Worm (Caenorhabditis elegans) whole organism, young adult: Measurements from ENCODE around the gene pho-10.
A peak's percentile ranks its signal among the peaks of the same experiment; 100 is the strongest.

Source experiments
- B0019.2 ChIP-seq: fragments of 200-800 bp; sonication (Bioruptor generic); conservative IDR thresholded peaks from 2 replicates; pipeline ENCODE4 v1.3.6; 2022; ENCODE audit warnings: missing genetic modification reagents, missing genetic modification characterization, missing compliant biosample characterization
- B0336.3 ChIP-seq: fragments of 200-800 bp; sonication (Bioruptor generic); IDR thresholded peaks from 2 replicates; pipeline ENCODE4 v1.3.6; 2022; ENCODE audit warnings: missing genetic modification characterization, missing compliant biosample characterization
- F10E7.11 ChIP-seq: sonication (generic microtip); optimal IDR thresholded peaks from 2 replicates; lab custom pipeline; 2017; ENCODE audit warnings: mild to moderate bottlenecking, missing genetic modification characterization, moderate library complexity, missing compliant biosample characterization
- F37B4.10 ChIP-seq: fragments of 200-800 bp; sonication (Bioruptor generic); IDR thresholded peaks from 2 replicates; pipeline ENCODE4 v1.3.6; 2022; ENCODE audit warnings: missing genetic modification characterization, missing compliant biosample characterization
- F49E8.2 ChIP-seq: sonication (generic microtip); optimal IDR thresholded peaks from 3 replicates; lab custom pipeline; 2017; ENCODE audit warnings: missing genetic modification characterization, mild to moderate bottlenecking, missing compliant biosample characterization, antibody characterized with exemption, moderate library complexity; ENCODE audit not compliant: insufficient read depth
- F57A8.1 ChIP-seq: fragments of 200-800 bp; sonication (Bioruptor generic); optimal IDR thresholded peaks from 2 replicates; lab custom pipeline; 2018; ENCODE audit warnings: mild to moderate bottlenecking, missing genetic modification characterization, moderate library complexity, missing compliant biosample characterization
- K11D2.4 ChIP-seq: fragments of 200-800 bp; sonication (Bioruptor generic); IDR thresholded peaks from 2 replicates; pipeline ENCODE4 v1.3.6; 2022; ENCODE audit warnings: missing genetic modification reagents, missing genetic modification characterization, missing compliant biosample characterization
- Y56A3A.18 ChIP-seq: fragments of 200-800 bp; sonication (Bioruptor generic); IDR thresholded peaks from 2 replicates; pipeline ENCODE4 v1.3.6; 2022; ENCODE audit warnings: missing genetic modification reagents, missing genetic modification characterization, missing compliant biosample characterization
- aptf-2 ChIP-seq: fragments of 200-800 bp; sonication (Bioruptor generic); conservative IDR thresholded peaks from 2 replicates; pipeline ENCODE4 v1.3.6; 2022; ENCODE audit warnings: missing genetic modification reagents, missing genetic modification characterization, missing compliant biosample characterization
- aptf-3 ChIP-seq: fragments of 200-800 bp; sonication (Bioruptor generic); IDR thresholded peaks from 2 replicates; pipeline ENCODE4 v1.3.6; 2022; ENCODE audit warnings: missing genetic modification characterization, missing compliant biosample characterization
- attf-3 ChIP-seq: fragments of 200-800 bp; sonication (Bioruptor generic); conservative IDR thresholded peaks from 2 replicates; pipeline ENCODE4 v1.3.6; 2022; ENCODE audit warnings: missing genetic modification reagents, missing genetic modification characterization, missing compliant biosample characterization
- attf-5 ChIP-seq: fragments of 200-800 bp; sonication (Bioruptor generic); optimal IDR thresholded peaks from 2 replicates; lab custom pipeline; 2018; ENCODE audit warnings: mild to moderate bottlenecking, missing genetic modification characterization, missing compliant biosample characterization
- ceh-27 ChIP-seq: fragments of 200-800 bp; sonication (Bioruptor generic); optimal IDR thresholded peaks from 2 replicates; lab custom pipeline; 2018; ENCODE audit warnings: mild to moderate bottlenecking, missing genetic modification characterization, moderate library complexity, missing compliant biosample characterization
- dox-1 ChIP-seq: fragments of 200-800 bp; sonication (Bioruptor generic); IDR thresholded peaks from 2 replicates; pipeline ENCODE4 v1.3.6; 2022; ENCODE audit warnings: missing genetic modification reagents, missing genetic modification characterization, missing compliant biosample characterization
- egl-18 ChIP-seq: fragments of 200-800 bp; sonication (Bioruptor generic); IDR thresholded peaks from 2 replicates; pipeline ENCODE4 v1.3.6; 2022; ENCODE audit warnings: missing genetic modification reagents, missing genetic modification characterization, missing compliant biosample characterization
- ekl-4 ChIP-seq: fragments of 200-800 bp; sonication (Bioruptor generic); IDR thresholded peaks from 2 replicates; pipeline ENCODE4 v1.3.6; 2022; ENCODE audit warnings: missing genetic modification reagents, missing genetic modification characterization, missing compliant biosample characterization
- him-1 ChIP-seq: sonication (generic microtip); optimal IDR thresholded peaks from 2 replicates; lab custom pipeline; 2016; ENCODE audit warnings: missing genotype, missing genetic modification reagents, missing genetic modification characterization, missing compliant biosample characterization
- hmg-1.2 ChIP-seq: fragments of 200-800 bp; sonication (Bioruptor generic); IDR thresholded peaks from 2 replicates; pipeline ENCODE4 v1.3.6; 2022; ENCODE audit warnings: missing genetic modification reagents, missing genetic modification characterization, missing compliant biosample characterization
- hrde-1 ChIP-seq: sonication (generic microtip); optimal IDR thresholded peaks from 2 replicates; lab custom pipeline; 2016; ENCODE audit warnings: missing genetic modification characterization, mild to moderate bottlenecking, missing compliant biosample characterization, moderate library complexity, missing genotype, missing genetic modification reagents, borderline replicate concordance
- lir-1 ChIP-seq: fragments of 200-800 bp; sonication (Bioruptor generic); conservative IDR thresholded peaks from 2 replicates; pipeline ENCODE4 v1.3.6; 2022; ENCODE audit warnings: missing genetic modification reagents, missing genetic modification characterization, missing compliant biosample characterization
- madf-10 ChIP-seq: sonication (generic microtip); optimal IDR thresholded peaks from 2 replicates; lab custom pipeline; 2016; ENCODE audit warnings: mild to moderate bottlenecking, missing genetic modification characterization, missing compliant biosample characterization
- madf-3 ChIP-seq: fragments of 200-800 bp; sonication (Bioruptor generic); IDR thresholded peaks from 2 replicates; pipeline ENCODE4 v1.3.6; 2022; ENCODE audit warnings: missing genetic modification reagents, missing genetic modification characterization, missing compliant biosample characterization
- madf-6 ChIP-seq: fragments of 200-800 bp; sonication (Bioruptor generic); IDR thresholded peaks from 2 replicates; pipeline ENCODE4 v1.3.6; 2022; ENCODE audit warnings: missing genetic modification reagents, missing genetic modification characterization, missing compliant biosample characterization
- mcd-1 ChIP-seq: fragments of 200-800 bp; sonication (Bioruptor generic); IDR thresholded peaks from 2 replicates; pipeline ENCODE4 v1.3.6; 2022; ENCODE audit warnings: missing genetic modification reagents, missing genetic modification characterization, missing compliant biosample characterization
- nfya-2 ChIP-seq: fragments of 200-800 bp; sonication (Bioruptor generic); IDR thresholded peaks from 2 replicates; pipeline ENCODE4 v1.3.6; 2022; ENCODE audit warnings: missing genetic modification reagents, missing genetic modification characterization, missing compliant biosample characterization
- nhr-120 ChIP-seq: fragments of 200-800 bp; sonication (Bioruptor generic); IDR thresholded peaks from 2 replicates; pipeline ENCODE4 v1.3.6; 2022; ENCODE audit warnings: missing genetic modification characterization, missing compliant biosample characterization
- nhr-179 ChIP-seq: sonication (generic microtip); optimal IDR thresholded peaks from 2 replicates; lab custom pipeline; 2016; ENCODE audit warnings: mild to moderate bottlenecking, missing genetic modification characterization, missing compliant biosample characterization
- nhr-90 ChIP-seq: sonication (generic microtip); optimal IDR thresholded peaks from 2 replicates; lab custom pipeline; 2016; ENCODE audit warnings: missing genotype, mild to moderate bottlenecking, missing genetic modification characterization, missing compliant biosample characterization
- rcor-1 ChIP-seq: fragments of 200-800 bp; sonication (Bioruptor generic); IDR thresholded peaks from 2 replicates; pipeline ENCODE4 v1.3.6; 2022; ENCODE audit warnings: missing genetic modification reagents, missing genetic modification characterization, missing compliant biosample characterization
- snpc-3.4 ChIP-seq: sonication (generic microtip); optimal IDR thresholded peaks from 2 replicates; lab custom pipeline; 2017; ENCODE audit warnings: missing genetic modification characterization, mild to moderate bottlenecking, missing compliant biosample characterization, antibody characterized with exemption, moderate library complexity, missing genotype, missing genetic modification reagents
- sptf-2 ChIP-seq: fragments of 200-800 bp; sonication (Bioruptor generic); optimal IDR thresholded peaks from 2 replicates; lab custom pipeline; 2018; ENCODE audit warnings: mild to moderate bottlenecking, missing genetic modification characterization, missing compliant biosample characterization
- tbp1 ChIP-seq: fragments of 200-800 bp; sonication (Bioruptor generic); optimal IDR thresholded peaks from 2 replicates; lab custom pipeline; 2018; ENCODE audit warnings: mild to moderate bottlenecking, missing genetic modification characterization, missing compliant biosample characterization
- unc-130 ChIP-seq: sonication (generic microtip); optimal IDR thresholded peaks from 2 replicates; lab custom pipeline; 2016; ENCODE audit warnings: missing genetic modification reagents, missing genetic modification characterization, missing compliant biosample characterization
- ztf-22 ChIP-seq: fragments of 200-800 bp; sonication (Bioruptor generic); optimal IDR thresholded peaks from 2 replicates; lab custom pipeline; 2018; ENCODE audit warnings: mild to moderate bottlenecking, missing genetic modification characterization, moderate library complexity, missing compliant biosample characterization
- ztf-6 ChIP-seq: fragments of 200-800 bp; sonication (Bioruptor generic); IDR thresholded peaks from 2 replicates; pipeline ENCODE4 v1.3.6; 2022; ENCODE audit warnings: missing genetic modification reagents, missing genetic modification characterization, missing compliant biosample characterization

The pho-10 gene

DNA sequence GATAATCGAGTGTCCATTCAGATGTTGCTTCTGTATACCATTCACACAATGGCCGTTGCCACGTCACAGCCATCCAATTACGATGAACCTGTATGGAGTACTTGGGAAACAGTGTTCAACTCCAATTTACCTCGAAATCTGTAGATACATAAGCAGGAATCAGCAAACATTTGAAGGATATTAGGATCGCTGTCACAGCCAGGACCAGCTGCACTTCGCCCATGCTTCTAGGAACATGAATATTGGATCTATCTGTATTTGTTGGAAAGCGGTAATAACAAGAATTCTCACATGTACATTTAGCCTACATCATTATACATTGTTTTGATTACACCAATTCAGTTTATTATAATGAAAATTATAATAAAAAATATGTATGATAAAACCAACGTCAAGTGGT is 34.2 kb downstream of the pho-10 start, which contains the start of gene algn-8 (continued):
- peak; percentile 62 for TF ChIP-seq B0336.3 (GFP tag; lab: Robert Waterston, UW)
- TF ChIP-seq ekl-4 (GFP tag; lab: Robert Waterston, UW), result 0 out of 2 replicates have a peak, but pooled peaks have one; percentile 24
- TF ChIP-seq hmg-1.2 (GFP tag; lab: Robert Waterston, UW), result peak; percentile 19; the same call in 1 of the 2 replicates

- TF ChIP-seq nhr-90, result no peak
- no peak for TF ChIP-seq Y56A3A.18 (GFP tag; lab: Robert Waterston, UW)
- no peak for TF ChIP-seq attf-3
- TF ChIP-seq dox-1, result no peak
- no peak for TF ChIP-seq nfya-2 (GFP tag; lab: Robert Waterston, UW)
- no peak for TF ChIP-seq F57A8.1
- TF ChIP-seq, all 124 proteins: peak for 0
Measured at ce11 chrII:9880826-9881225, 39.5 kb downstream of the pho-10 start, which contains the start of gene C08H9.15. TSS of gene C08H9.15 (plus strand) at chrII:9881193.

- no peak for TF ChIP-seq madf-10
- no peak for TF ChIP-seq B0019.2 (GFP tag; lab: Robert Waterston, UW)
- no peak for TF ChIP-seq tbp1
- no peak for TF ChIP-seq him-1 (tag; lab: Kevin White, UChicago)
- TF ChIP-seq hrde-1 (tag; lab: Kevin White, UChicago), result no peak
- TF ChIP-seq ceh-27 (GFP tag; lab: Kevin White, UChicago), result no peak
- no peak for TF ChIP-seq sptf-2 (GFP tag; lab: Kevin White, UChicago)
- TF ChIP-seq egl-18 (GFP tag; lab: Robert Waterston, UW), result no peak
- TF ChIP-seq aptf-2 (GFP tag; lab: Robert Waterston, UW), result no peak
- no peak for TF ChIP-seq F49E8.2 (tag; lab: Kevin White, UChicago)
- TF ChIP-seq F37B4.10 (GFP tag; lab: Robert Waterston, UW), result no peak
- TF ChIP-seq madf-3, result no peak
- TF ChIP-seq, all 124 proteins: peak for 0
Measured at ce11 chrII:9879815-9880214, 40.6 kb downstream of the pho-10 start.

ce11 chrII:9874508-9875229 is 45.7 kb downstream of the pho-10 start, which contains the start of the genes chil-2 and ctsa-3.2:
TSS of gene chil-2 (minus strand) at chrII:9874608.
TSS of gene ctsa-3.2 (plus strand) at chrII:9875179.
- TF ChIP-seq nhr-120 (no peak), madf-3 (no peak), K11D2.4 (GFP tag; lab: Robert Waterston, UW) (no peak), F37B4.10 (GFP tag; lab: Robert Waterston, UW) (no peak), F10E7.11 (tag; lab: Kevin White, UChicago) (no peak), nhr-90 (no peak), attf-5 (GFP tag; lab: Kevin White, UChicago) (no peak), lir-1 (GFP tag; lab: Robert Waterston, UW) (no peak), ztf-6 (GFP tag; lab: Robert Waterston, UW) (no peak), mcd-1 (GFP tag; lab: Robert Waterston, UW) (no peak), unc-130 (GFP tag; lab: Kevin White, UChicago) (no peak), ceh-27 (GFP tag; lab: Kevin White, UChicago) (no peak), rcor-1 (GFP tag; lab: Robert Waterston, UW) (no peak)

- TF ChIP-seq nhr-179 (tag; lab: Kevin White, UChicago) (no peak), ztf-22 (no peak), nhr-90 (no peak), snpc-3.4 (tag; lab: Kevin White, UChicago) (no peak), madf-6 (no peak), aptf-3 (GFP tag; lab: Robert Waterston, UW) (no peak), him-1 (tag; lab: Kevin White, UChicago) (no peak)
Measured at ce11 chrII:9872961-9873360, 47.4 kb downstream of the pho-10 start, which contains the start of gene chil-8. TSS of gene chil-8 (minus strand) at chrII:9873061.
